Worm (Caenorhabditis elegans) whole organism, young adult: ENCODE data around the gene rnp-5.
A peak's percentile ranks its signal among the peaks of the same experiment; 100 is the strongest.

Source experiments
- B0261.1 ChIP-seq: sonication (generic microtip); optimal IDR thresholded peaks from 2 replicates; lab custom pipeline; 2016; ENCODE audit warnings: mild to moderate bottlenecking, missing genetic modification characterization, moderate library complexity, missing compliant biosample characterization
- C06A6.2 ChIP-seq: fragments of 200-800 bp; sonication (Bioruptor generic); conservative IDR thresholded peaks from 2 replicates; pipeline ENCODE4 v1.3.6; 2022; ENCODE audit warnings: missing genetic modification characterization, missing compliant biosample characterization
- C17E4.6 ChIP-seq: fragments of 200-800 bp; sonication (Bioruptor generic); IDR thresholded peaks from 2 replicates; pipeline ENCODE4 v1.3.6; 2022; ENCODE audit warnings: missing genetic modification reagents, missing genetic modification characterization, missing compliant biosample characterization
- F10E7.11 ChIP-seq: sonication (generic microtip); optimal IDR thresholded peaks from 2 replicates; lab custom pipeline; 2017; ENCODE audit warnings: mild to moderate bottlenecking, missing genetic modification characterization, moderate library complexity, missing compliant biosample characterization
- F23B12.7 ChIP-seq: sonication (generic microtip); optimal IDR thresholded peaks from 2 replicates; lab custom pipeline; 2017; ENCODE audit warnings: missing genetic modification characterization, mild to moderate bottlenecking, missing compliant biosample characterization, antibody characterized with exemption, moderate library complexity; ENCODE audit not compliant: insufficient read depth
- F57C9.4 ChIP-seq: sonication (generic microtip); optimal IDR thresholded peaks from 2 replicates; lab custom pipeline; 2017; ENCODE audit warnings: mild to moderate bottlenecking, missing genetic modification characterization, missing compliant biosample characterization
- K12H6.12 ChIP-seq: fragments of 200-800 bp; sonication (Bioruptor generic); optimal IDR thresholded peaks from 2 replicates; lab custom pipeline; 2018; ENCODE audit warnings: mild to moderate bottlenecking, missing genetic modification characterization, missing compliant biosample characterization
- T07F8.4 ChIP-seq: sonication (generic microtip); optimal IDR thresholded peaks from 2 replicates; lab custom pipeline; 2016; ENCODE audit warnings: mild to moderate bottlenecking, missing genetic modification characterization, moderate library complexity, missing compliant biosample characterization
- Y53G8AR.9 ChIP-seq: fragments of 200-800 bp; sonication (Bioruptor generic); conservative IDR thresholded peaks from 2 replicates; pipeline ENCODE4 v1.3.6; 2022; ENCODE audit warnings: missing genetic modification reagents, missing genetic modification characterization, missing compliant biosample characterization
- Y67H2A.10 ChIP-seq: fragments of 200-800 bp; sonication (Bioruptor generic); conservative IDR thresholded peaks from 2 replicates; pipeline ENCODE4 v1.3.6; 2022; ENCODE audit warnings: missing genetic modification reagents, missing genetic modification characterization, missing compliant biosample characterization
- ZK185.1 ChIP-seq: sonication (generic microtip); optimal IDR thresholded peaks from 2 replicates; lab custom pipeline; 2016; ENCODE audit warnings: mild to moderate bottlenecking, missing genetic modification characterization, missing compliant biosample characterization; ENCODE audit not compliant: poor library complexity, severe bottlenecking
- ama-1 ChIP-seq, 3 experiments: fragments of 150-350 bp in 1 of 3; sonication (generic microtip) in 2 of 3; optimal IDR thresholded peaks; 2 replicates each; lab custom pipeline; 2014 to 2018; ENCODE audit warnings: missing biosample characterization in 2 of 3, missing genetic modification characterization in 2 of 3, missing genetic modification reagents in 2 of 3
- aptf-2 ChIP-seq: fragments of 200-800 bp; sonication (Bioruptor generic); conservative IDR thresholded peaks from 2 replicates; pipeline ENCODE4 v1.3.6; 2022; ENCODE audit warnings: missing genetic modification reagents, missing genetic modification characterization, missing compliant biosample characterization
- aptf-3 ChIP-seq: fragments of 200-800 bp; sonication (Bioruptor generic); IDR thresholded peaks from 2 replicates; pipeline ENCODE4 v1.3.6; 2022; ENCODE audit warnings: missing genetic modification characterization, missing compliant biosample characterization
- attf-5 ChIP-seq: fragments of 200-800 bp; sonication (Bioruptor generic); optimal IDR thresholded peaks from 2 replicates; lab custom pipeline; 2018; ENCODE audit warnings: mild to moderate bottlenecking, missing genetic modification characterization, missing compliant biosample characterization
- attf-6 ChIP-seq: fragments of 200-800 bp; sonication (Bioruptor generic); IDR thresholded peaks from 2 replicates; pipeline ENCODE4 v1.3.6; 2022; ENCODE audit warnings: missing genetic modification reagents, missing genetic modification characterization, missing compliant biosample characterization
- bed-1 ChIP-seq: fragments of 200-800 bp; sonication (Bioruptor generic); IDR thresholded peaks from 2 replicates; pipeline ENCODE4 v1.3.6; 2022; ENCODE audit warnings: missing genetic modification reagents, missing genetic modification characterization, missing compliant biosample characterization
- ceh-40 ChIP-seq: fragments of 200-800 bp; sonication (Bioruptor generic); IDR thresholded peaks from 2 replicates; pipeline ENCODE4 v1.3.6; 2022; ENCODE audit warnings: missing genetic modification characterization, missing compliant biosample characterization
- ceh-58 ChIP-seq: fragments of 200-800 bp; sonication (Bioruptor generic); IDR thresholded peaks from 2 replicates; pipeline ENCODE4 v1.3.6; 2022; ENCODE audit warnings: missing genetic modification characterization, missing compliant biosample characterization
- chd-7 ChIP-seq: sonication (generic microtip); optimal IDR thresholded peaks from 2 replicates; lab custom pipeline; 2016; ENCODE audit warnings: mild to moderate bottlenecking, missing genetic modification characterization, moderate library complexity, missing compliant biosample characterization
- egrh-3 ChIP-seq: fragments of 200-800 bp; sonication (Bioruptor generic); IDR thresholded peaks from 2 replicates; pipeline ENCODE4 v1.3.6; 2022; ENCODE audit warnings: missing genetic modification reagents, missing genetic modification characterization, missing compliant biosample characterization
- gei-17 ChIP-seq: fragments of 200-800 bp; sonication (Bioruptor generic); optimal IDR thresholded peaks from 2 replicates; lab custom pipeline; 2018; ENCODE audit warnings: mild to moderate bottlenecking, missing genetic modification characterization, missing compliant biosample characterization
- hlh-12 ChIP-seq: sonication (generic microtip); optimal IDR thresholded peaks from 2 replicates; lab custom pipeline; 2016; ENCODE audit warnings: missing genetic modification characterization, missing compliant biosample characterization
- hsf-1 ChIP-seq: fragments of 200-800 bp; sonication (Bioruptor generic); IDR thresholded peaks from 2 replicates; pipeline ENCODE4 v1.3.6; 2022; ENCODE audit warnings: missing genetic modification reagents, missing genetic modification characterization, missing compliant biosample characterization
- let-526 ChIP-seq: fragments of 200-800 bp; sonication (Bioruptor generic); IDR thresholded peaks from 2 replicates; pipeline ENCODE4 v1.3.6; 2022; ENCODE audit warnings: missing genetic modification reagents, missing genetic modification characterization, missing compliant biosample characterization
- let-607 ChIP-seq, 2 experiments: fragments of 200-800 bp in 1 of 2; sonication (Bioruptor generic) in 1 of 2; sonication (generic microtip) in 1 of 2; optimal IDR thresholded peaks; 2 replicates each; lab custom pipeline; 2016 to 2018; ENCODE audit warnings: mild to moderate bottlenecking in 2 of 2, missing compliant biosample characterization in 2 of 2, missing genetic modification characterization in 2 of 2, moderate library complexity in 2 of 2, missing genotype in 1 of 2
- lin-26 ChIP-seq: fragments of 200-800 bp; sonication (Bioruptor generic); IDR thresholded peaks from 2 replicates; pipeline ENCODE4 v1.3.6; 2022; ENCODE audit warnings: missing genetic modification reagents, missing genetic modification characterization, missing compliant biosample characterization
- lin-54 ChIP-seq: fragments of 200-800 bp; sonication (Bioruptor generic); optimal IDR thresholded peaks from 2 replicates; lab custom pipeline; 2018; ENCODE audit warnings: mild to moderate bottlenecking, missing genetic modification characterization, missing compliant biosample characterization
- lir-1 ChIP-seq: fragments of 200-800 bp; sonication (Bioruptor generic); conservative IDR thresholded peaks from 2 replicates; pipeline ENCODE4 v1.3.6; 2022; ENCODE audit warnings: missing genetic modification reagents, missing genetic modification characterization, missing compliant biosample characterization
- lsy-27 ChIP-seq: sonication (generic microtip); optimal IDR thresholded peaks from 2 replicates; lab custom pipeline; 2017; ENCODE audit warnings: missing genetic modification characterization, mild to moderate bottlenecking, missing compliant biosample characterization, antibody characterized with exemption, missing genotype, borderline replicate concordance; ENCODE audit not compliant: insufficient read depth
- madf-10 ChIP-seq: sonication (generic microtip); optimal IDR thresholded peaks from 2 replicates; lab custom pipeline; 2016; ENCODE audit warnings: mild to moderate bottlenecking, missing genetic modification characterization, missing compliant biosample characterization
- madf-3 ChIP-seq: fragments of 200-800 bp; sonication (Bioruptor generic); IDR thresholded peaks from 2 replicates; pipeline ENCODE4 v1.3.6; 2022; ENCODE audit warnings: missing genetic modification reagents, missing genetic modification characterization, missing compliant biosample characterization
- madf-8 ChIP-seq: fragments of 200-800 bp; sonication (Bioruptor generic); conservative IDR thresholded peaks from 2 replicates; pipeline ENCODE4 v1.3.6; 2022; ENCODE audit warnings: missing genetic modification reagents, missing genetic modification characterization, missing compliant biosample characterization
- nhr-179 ChIP-seq: sonication (generic microtip); optimal IDR thresholded peaks from 2 replicates; lab custom pipeline; 2016; ENCODE audit warnings: mild to moderate bottlenecking, missing genetic modification characterization, missing compliant biosample characterization
- nhr-27 ChIP-seq: fragments of 200-800 bp; sonication (Bioruptor generic); optimal IDR thresholded peaks from 2 replicates; lab custom pipeline; 2018; ENCODE audit warnings: mild to moderate bottlenecking, missing genetic modification characterization, moderate library complexity, missing compliant biosample characterization
- nhr-80 ChIP-seq: sonication (generic microtip); optimal IDR thresholded peaks from 2 replicates; lab custom pipeline; 2016; ENCODE audit warnings: missing genetic modification characterization, missing compliant biosample characterization
- nhr-90 ChIP-seq: sonication (generic microtip); optimal IDR thresholded peaks from 2 replicates; lab custom pipeline; 2016; ENCODE audit warnings: missing genotype, mild to moderate bottlenecking, missing genetic modification characterization, missing compliant biosample characterization
- pha-4 ChIP-seq: fragments of 150-350 bp; sonication (generic microtip); optimal IDR thresholded peaks from 2 replicates; lab custom pipeline; 2014; ENCODE audit warnings: missing biosample characterization, missing genetic modification reagents, missing genetic modification characterization
- rcor-1 ChIP-seq: fragments of 200-800 bp; sonication (Bioruptor generic); IDR thresholded peaks from 2 replicates; pipeline ENCODE4 v1.3.6; 2022; ENCODE audit warnings: missing genetic modification reagents, missing genetic modification characterization, missing compliant biosample characterization
- repo-1 ChIP-seq: sonication (generic microtip); optimal IDR thresholded peaks from 2 replicates; lab custom pipeline; 2017; ENCODE audit warnings: mild to moderate bottlenecking, missing genetic modification characterization, missing compliant biosample characterization
- snpc-1.1 ChIP-seq: sonication (generic microtip); optimal IDR thresholded peaks from 2 replicates; lab custom pipeline; 2017; ENCODE audit warnings: missing genetic modification characterization, mild to moderate bottlenecking, missing compliant biosample characterization, antibody characterized with exemption, moderate library complexity, missing genotype, missing genetic modification reagents; ENCODE audit not compliant: insufficient read depth
- snpc-3.4 ChIP-seq: sonication (generic microtip); optimal IDR thresholded peaks from 2 replicates; lab custom pipeline; 2017; ENCODE audit warnings: missing genetic modification characterization, mild to moderate bottlenecking, missing compliant biosample characterization, antibody characterized with exemption, moderate library complexity, missing genotype, missing genetic modification reagents
- tbp1 ChIP-seq: fragments of 200-800 bp; sonication (Bioruptor generic); optimal IDR thresholded peaks from 2 replicates; lab custom pipeline; 2018; ENCODE audit warnings: mild to moderate bottlenecking, missing genetic modification characterization, missing compliant biosample characterization
- zfh-2 ChIP-seq: fragments of 200-800 bp; sonication (Bioruptor generic); conservative IDR thresholded peaks from 2 replicates; pipeline ENCODE4 v1.3.6; 2022; ENCODE audit warnings: missing genetic modification reagents, missing genetic modification characterization, missing compliant biosample characterization

Gene rnp-5

ce11 chrIII:887874-888299, 34.2 kb upstream of the rnp-5 start (continued):
- TF ChIP-seq F57C9.4 (no peak), F10E7.11 (no peak), attf-6 (GFP tag; lab: Robert Waterston, UW) (no peak), lsy-27 (tag; lab: Kevin White, UChicago) (no peak), gei-17 (no peak), lin-26 (GFP tag; lab: Robert Waterston, UW) (peak; percentile 74; the same call in 1 of the 2 replicates), zfh-2 (GFP tag; lab: Robert Waterston, UW) (peak; percentile 93), ama-1 (optimal IDR thresholded peaks at IDR 0.05; lab: Kevin White, UChicago) (no peak), ama-1 (GFP tag; optimal IDR thresholded peaks at IDR 0.05; lab: Kevin White, UChicago) (no peak), madf-3 (GFP tag; lab: Robert Waterston, UW) (no peak), lin-54 (GFP tag; lab: Kevin White, UChicago) (peak; percentile 18), ceh-40 (GFP tag; lab: Robert Waterston, UW) (no peak)

DNA sequence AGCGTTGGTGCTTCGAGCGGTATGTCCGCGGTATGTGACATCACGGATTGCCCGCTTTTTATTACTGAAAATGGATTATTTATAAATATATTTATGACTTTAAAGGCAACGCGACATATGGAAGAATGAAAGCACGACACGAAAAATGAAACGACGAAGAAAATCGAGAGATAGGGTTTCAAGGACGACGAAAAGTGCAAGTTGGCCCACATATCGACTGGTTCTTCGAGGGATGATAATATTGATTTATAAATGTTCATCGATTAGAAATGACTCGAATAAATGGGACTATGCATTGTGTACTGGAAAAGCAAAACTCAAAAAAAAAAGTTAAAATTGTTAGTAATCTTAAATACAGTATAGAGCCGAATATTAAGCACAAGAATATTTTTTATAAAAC, 33.0 kb upstream of the rnp-5 start, which contains the start of gene zer-1:
zer-1 (minus strand) TSS at position 68 of the 400 bp plus-strand sequence.
- TF ChIP-seq Y53G8AR.9: no peak
- TF ChIP-seq C17E4.6 (GFP tag; lab: Robert Waterston, UW): no peak

DNA sequence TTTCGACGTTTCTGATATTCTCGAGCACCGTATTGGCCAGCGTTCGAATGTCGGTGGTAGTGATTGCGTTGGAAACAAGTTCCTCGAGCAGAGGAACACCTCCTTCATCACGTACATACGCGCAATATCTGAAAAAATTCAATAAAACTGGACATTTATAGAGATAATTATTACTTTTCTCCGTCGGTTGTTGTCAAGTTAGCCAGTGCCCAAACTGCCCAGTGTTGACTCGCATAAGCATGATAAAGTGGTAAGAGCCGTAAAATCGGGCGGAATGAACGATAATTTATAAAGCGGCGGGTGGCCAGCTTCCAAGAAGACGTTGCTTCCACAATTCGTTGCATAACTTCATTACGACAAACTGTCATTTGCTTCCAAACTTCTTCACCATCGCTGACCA, 29.9 kb upstream of the rnp-5 start:
- TF ChIP-seq hlh-12 (no peak), nhr-27 (tag; lab: Kevin White, UChicago) (no peak), madf-10 (tag; lab: Kevin White, UChicago) (no peak)

DNA sequence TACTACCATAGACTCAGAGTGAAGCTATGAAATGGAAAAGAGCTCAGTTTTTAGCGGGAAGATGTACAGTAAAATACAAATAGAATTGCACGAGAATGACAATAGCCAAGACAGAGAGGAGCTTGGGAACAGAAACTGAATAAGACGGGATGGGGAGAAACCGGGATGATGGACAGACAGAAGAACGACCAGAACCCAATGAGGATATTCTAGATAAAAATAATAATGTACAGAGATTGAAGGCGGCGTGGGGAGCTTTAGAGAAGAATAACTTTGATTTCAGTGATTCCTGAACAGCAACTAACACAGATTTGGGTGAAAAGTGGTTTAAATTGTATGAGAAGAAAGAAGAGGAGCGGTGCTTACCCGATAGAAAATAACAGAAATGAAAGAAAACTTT, 27.8 kb upstream of the rnp-5 start:
- TF ChIP-seq pha-4 (tag; lab: Kevin White, UChicago): no peak
- TF ChIP-seq chd-7: no peak
- TF ChIP-seq F57C9.4: no peak
- TF ChIP-seq bed-1: no peak
- TF ChIP-seq repo-1 (tag; lab: Kevin White, UChicago): no peak
- no peak for TF ChIP-seq C06A6.2
- TF ChIP-seq nhr-179 (tag; lab: Kevin White, UChicago): no peak
- no peak for TF ChIP-seq Y67H2A.10 (GFP tag; lab: Robert Waterston, UW)
- TF ChIP-seq aptf-3: no peak
- TF ChIP-seq attf-5 (GFP tag; lab: Kevin White, UChicago): no peak
- TF ChIP-seq rcor-1 (GFP tag; lab: Robert Waterston, UW): no peak; the same call in 1 of the 2 replicates
- TF ChIP-seq lir-1 (GFP tag; lab: Robert Waterston, UW): no peak
- TF ChIP-seq aptf-2: no peak
- peak; percentile 39 for TF ChIP-seq snpc-3.4
- peak; percentile 10 for TF ChIP-seq snpc-1.1
- no peak for TF ChIP-seq let-526 (GFP tag; lab: Robert Waterston, UW)
- no peak for TF ChIP-seq K12H6.12
- TF ChIP-seq hsf-1 (GFP tag; lab: Robert Waterston, UW): no peak
- TF ChIP-seq nhr-80 (tag; lab: Kevin White, UChicago): no peak
- TF ChIP-seq tbp1 (GFP tag; lab: Kevin White, UChicago): peak; percentile 15
- no peak for TF ChIP-seq egrh-3 (GFP tag; lab: Robert Waterston, UW)
- TF ChIP-seq B0261.1 (tag; lab: Kevin White, UChicago): no peak
- TF ChIP-seq let-607 (tag; optimal IDR thresholded peaks at IDR 0.05; lab: Kevin White, UChicago): no peak
- TF ChIP-seq F23B12.7 (tag; lab: Kevin White, UChicago): no peak
- TF ChIP-seq nhr-90 (tag; lab: Kevin White, UChicago): no peak
- 0 out of 2 replicates have a peak, but pooled peaks have one; percentile 15 for TF ChIP-seq ceh-58 (GFP tag; lab: Robert Waterston, UW)
- no peak for TF ChIP-seq madf-8 (GFP tag; lab: Robert Waterston, UW)
- TF ChIP-seq ZK185.1 (tag; lab: Kevin White, UChicago): peak; percentile 16
- no peak for TF ChIP-seq T07F8.4 (tag; lab: Kevin White, UChicago)
